Fruit fly (Drosophila melanogaster) whole organism, embryonic: ENCODE data around the gene CHOp24.

Experiments used
- Asciz ChIP-seq: fragments of 200-800 bp; sonication (Bioruptor generic); optimal IDR thresholded peaks from 2 replicates; lab custom pipeline; 2017; ENCODE audit warnings: missing biosample characterization, mild to moderate bottlenecking, missing genetic modification characterization, missing genetic modification reagents
- B-H2 ChIP-seq: fragments of 200-800 bp; sonication (Bioruptor generic); optimal IDR thresholded peaks from 2 replicates; lab custom pipeline; 2018; ENCODE audit warnings: missing biosample characterization, mild to moderate bottlenecking, missing genetic modification characterization
- Blimp-1 ChIP-seq: fragments of 200-800 bp; sonication (Bioruptor generic); optimal IDR thresholded peaks from 3 replicates; lab custom pipeline; 2018; ENCODE audit warnings: missing biosample characterization, missing genetic modification characterization, mild to moderate bottlenecking, moderate library complexity, missing genetic modification reagents
- CG10147 ChIP-seq: fragments of 200-800 bp; sonication (Bioruptor generic); optimal IDR thresholded peaks from 2 replicates; lab custom pipeline; 2019; ENCODE audit warnings: missing biosample characterization, mild to moderate bottlenecking, missing genetic modification characterization, moderate library complexity
- CG1024 ChIP-seq: fragments of 200-800 bp; sonication (Bioruptor generic); IDR thresholded peaks from 2 replicates; pipeline ENCODE4 v1.3.6; 2022; ENCODE audit warnings: missing biosample characterization, missing genetic modification characterization
- CG10979 ChIP-seq: fragments of 200-800 bp; sonication (Bioruptor generic); optimal IDR thresholded peaks from 2 replicates; lab custom pipeline; 2018; ENCODE audit warnings: missing biosample characterization, mild to moderate bottlenecking, missing genetic modification characterization, moderate library complexity
- CG11398 ChIP-seq: fragments of 200-800 bp; sonication (Bioruptor generic); optimal IDR thresholded peaks from 2 replicates; lab custom pipeline; 2016; ENCODE audit warnings: missing biosample characterization, missing genetic modification characterization
- CG1233 ChIP-seq: fragments of 200-800 bp; sonication (Bioruptor generic); optimal IDR thresholded peaks from 4 replicates; lab custom pipeline; 2018; ENCODE audit warnings: missing biosample characterization, mild to moderate bottlenecking, missing genetic modification characterization
- CG12769 ChIP-seq: fragments of 200-800 bp; sonication (Bioruptor generic); optimal IDR thresholded peaks from 2 replicates; lab custom pipeline; 2019; ENCODE audit warnings: missing biosample characterization, mild to moderate bottlenecking, missing genetic modification characterization, moderate library complexity
- CG15696 ChIP-seq: fragments of 200-800 bp; sonication (Bioruptor generic); optimal IDR thresholded peaks from 2 replicates; lab custom pipeline; 2019; ENCODE audit warnings: missing biosample characterization, mild to moderate bottlenecking, missing genetic modification characterization, moderate library complexity
- CG17385 ChIP-seq: fragments of 200-800 bp; sonication (Bioruptor generic); optimal IDR thresholded peaks from 3 replicates; lab custom pipeline; 2018; ENCODE audit warnings: missing biosample characterization, mild to moderate bottlenecking, missing genetic modification characterization
- CG18262 ChIP-seq: fragments of 200-800 bp; optimal IDR thresholded peaks from 3 replicates; lab custom pipeline; 2019; ENCODE audit warnings: missing biosample characterization, mild to moderate bottlenecking, missing genetic modification characterization, moderate library complexity
- CG2202 ChIP-seq: fragments of 200-800 bp; sonication (Bioruptor generic); optimal IDR thresholded peaks from 2 replicates; lab custom pipeline; 2018; ENCODE audit warnings: missing biosample characterization, mild to moderate bottlenecking, missing genetic modification characterization
- CG2875 ChIP-seq: fragments of 200-800 bp; sonication (Bioruptor generic); optimal IDR thresholded peaks from 2 replicates; lab custom pipeline; 2017; ENCODE audit warnings: missing biosample characterization, mild to moderate bottlenecking, missing genetic modification characterization, missing genetic modification reagents
- CG43689 ChIP-seq: fragments of 200-800 bp; sonication (Bioruptor generic); IDR thresholded peaks from 2 replicates; pipeline ENCODE4 v1.3.6; 2022; ENCODE audit warnings: missing biosample characterization, missing genetic modification characterization
- CG6683 ChIP-seq: fragments of 200-800 bp; sonication (Bioruptor generic); optimal IDR thresholded peaks from 2 replicates; lab custom pipeline; 2017; ENCODE audit warnings: missing biosample characterization, mild to moderate bottlenecking, missing genetic modification characterization, missing genetic modification reagents
- CG7786 ChIP-seq: fragments of 200-800 bp; sonication (Bioruptor generic); optimal IDR thresholded peaks from 2 replicates; lab custom pipeline; 2016; ENCODE audit warnings: missing biosample characterization, missing genetic modification characterization
- CG7963 ChIP-seq: fragments of 200-800 bp; sonication (Bioruptor generic); IDR thresholded peaks from 3 replicates; pipeline ENCODE4 v1.3.6; 2022; ENCODE audit warnings: missing biosample characterization, missing genetic modification characterization; ENCODE audit not compliant: partially characterized antibody
- CG8089 ChIP-seq: fragments of 200-800 bp; sonication (Bioruptor generic); optimal IDR thresholded peaks from 3 replicates; lab custom pipeline; 2016; ENCODE audit warnings: missing biosample characterization, missing genetic modification characterization
- CG8478 ChIP-seq: fragments of >200 bp; optimal IDR thresholded peaks from 2 replicates; lab custom pipeline; 2018
- CG9609 ChIP-seq: fragments of 200-800 bp; sonication (Bioruptor generic); optimal IDR thresholded peaks from 3 replicates; lab custom pipeline; 2016; ENCODE audit warnings: missing biosample characterization, missing genetic modification characterization
- CG9817 ChIP-seq: fragments of 200-800 bp; sonication (Bioruptor generic); optimal IDR thresholded peaks from 2 replicates; lab custom pipeline; 2018; ENCODE audit warnings: missing biosample characterization, mild to moderate bottlenecking, missing genetic modification characterization, moderate library complexity
- Camta ChIP-seq: fragments of 200-800 bp; sonication (Bioruptor generic); optimal IDR thresholded peaks from 2 replicates; lab custom pipeline; 2016; ENCODE audit warnings: missing biosample characterization, missing genetic modification characterization
- CoRest ChIP-seq: fragments of 200-800 bp; sonication (Bioruptor generic); optimal IDR thresholded peaks from 3 replicates; lab custom pipeline; 2018; ENCODE audit warnings: missing biosample characterization, mild to moderate bottlenecking, missing genetic modification characterization, moderate library complexity
- Doc3 ChIP-seq: fragments of 200-800 bp; sonication (Bioruptor generic); IDR thresholded peaks from 3 replicates; pipeline ENCODE4 v1.3.6; 2022; ENCODE audit warnings: missing biosample characterization, missing genetic modification characterization; ENCODE audit not compliant: partially characterized antibody
- HLH4C ChIP-seq: fragments of 200-800 bp; sonication (Bioruptor generic); IDR thresholded peaks from 3 replicates; pipeline ENCODE4 v1.3.6; 2022; ENCODE audit warnings: missing biosample characterization, missing genetic modification characterization; ENCODE audit not compliant: partially characterized antibody
- HLH54F ChIP-seq: fragments of 200-800 bp; sonication (Bioruptor generic); optimal IDR thresholded peaks from 3 replicates; lab custom pipeline; 2016; ENCODE audit warnings: missing biosample characterization, missing genetic modification characterization
- MBD-R2 ChIP-seq: fragments of 200-800 bp; sonication (Bioruptor generic); IDR thresholded peaks from 2 replicates; pipeline ENCODE4 v1.3.6; 2022; ENCODE audit warnings: missing biosample characterization, missing genetic modification characterization
- Trl ChIP-seq, 3 experiments: fragments of >200 bp in 2 of 3; fragments of 200-800 bp in 1 of 3; sonication (Bioruptor generic) in 1 of 3; optimal IDR thresholded peaks; 2 replicates in 1 of 3; 3 replicates in 2 of 3; lab custom pipeline; 2016 to 2017; ENCODE audit warnings: missing biosample characterization in 1 of 3, missing genetic modification characterization in 1 of 3
- abd-A ChIP-seq: fragments of 200-800 bp; sonication (Bioruptor generic); optimal IDR thresholded peaks from 3 replicates; lab custom pipeline; 2019; ENCODE audit warnings: missing biosample characterization, mild to moderate bottlenecking, missing genetic modification characterization, moderate library complexity
- ac ChIP-seq: fragments of 200-800 bp; sonication (Bioruptor generic); optimal IDR thresholded peaks from 3 replicates; lab custom pipeline; 2017; ENCODE audit warnings: missing biosample characterization, mild to moderate bottlenecking, missing genetic modification characterization
- amos ChIP-seq: fragments of 200-800 bp; sonication (Bioruptor generic); IDR thresholded peaks from 2 replicates; pipeline ENCODE4 v1.3.6; 2022; ENCODE audit warnings: missing biosample characterization, missing genetic modification characterization; ENCODE audit not compliant: partially characterized antibody
- bsh ChIP-seq, 2 experiments: fragments of 200-800 bp; sonication (Bioruptor generic); optimal IDR thresholded peaks; 2 replicates each; lab custom pipeline; 2017 to 2018; ENCODE audit warnings: mild to moderate bottlenecking in 2 of 2, missing biosample characterization in 2 of 2, missing genetic modification characterization in 2 of 2, moderate library complexity in 1 of 2
- cato ChIP-seq: fragments of 200-800 bp; sonication (Bioruptor generic); optimal IDR thresholded peaks from 2 replicates; lab custom pipeline; 2016; ENCODE audit warnings: missing biosample characterization, missing genetic modification characterization, borderline replicate concordance
- crc ChIP-seq: fragments of 200-800 bp; sonication (Bioruptor generic); optimal IDR thresholded peaks from 2 replicates; lab custom pipeline; 2016; ENCODE audit warnings: missing biosample characterization, missing genetic modification characterization
- crol ChIP-seq: fragments of 200-800 bp; sonication (Bioruptor generic); IDR thresholded peaks from 2 replicates; pipeline ENCODE4 v1.3.6; 2022; ENCODE audit warnings: missing biosample characterization, missing genetic modification characterization
- dati ChIP-seq: fragments of 200-800 bp; sonication (Bioruptor generic); IDR thresholded peaks from 2 replicates; pipeline ENCODE4 v1.3.6; 2022; ENCODE audit warnings: missing biosample characterization, missing genetic modification characterization
- ems ChIP-seq: fragments of 200-800 bp; sonication (Bioruptor generic); optimal IDR thresholded peaks from 3 replicates; lab custom pipeline; 2016; ENCODE audit warnings: missing biosample characterization, missing genetic modification characterization
- gce ChIP-seq: fragments of 200-800 bp; sonication (Bioruptor generic); IDR thresholded peaks from 3 replicates; pipeline ENCODE4 v1.3.6; 2022; ENCODE audit warnings: missing biosample characterization, missing genetic modification characterization
- grau ChIP-seq: fragments of 200-800 bp; optimal IDR thresholded peaks from 3 replicates; lab custom pipeline; 2019; ENCODE audit warnings: missing biosample characterization, mild to moderate bottlenecking, missing genetic modification characterization, moderate library complexity
- inv ChIP-seq: fragments of 200-800 bp; sonication (Bioruptor generic); IDR thresholded peaks from 2 replicates; pipeline ENCODE4 v1.3.6; 2022; ENCODE audit warnings: missing biosample characterization, missing genetic modification characterization; ENCODE audit not compliant: partially characterized antibody
- knrl ChIP-seq: fragments of 200-800 bp; sonication (Bioruptor generic); IDR thresholded peaks from 3 replicates; pipeline ENCODE4 v1.3.6; 2022; ENCODE audit warnings: missing biosample characterization, missing genetic modification characterization; ENCODE audit not compliant: partially characterized antibody
- mirr ChIP-seq: fragments of 200-800 bp; sonication (Bioruptor generic); optimal IDR thresholded peaks from 3 replicates; lab custom pipeline; 2018; ENCODE audit warnings: missing biosample characterization, mild to moderate bottlenecking, missing genetic modification characterization
- prd ChIP-seq, 3 experiments: fragments of >200 bp in 2 of 3; fragments of 200-800 bp in 1 of 3; sonication (Bioruptor generic) in 1 of 3; optimal IDR thresholded peaks in 2 of 3; IDR thresholded peaks in 1 of 3; 2 replicates in 2 of 3; 3 replicates in 1 of 3; pipeline versions ENCODE4 v1.3.6 to Lab custom; 2017 to 2022; ENCODE audit warnings: missing biosample characterization in 1 of 3, missing genetic modification characterization in 1 of 3
- seq ChIP-seq: fragments of 200-800 bp; sonication (Bioruptor generic); IDR thresholded peaks from 2 replicates; pipeline ENCODE4 v1.3.6; 2022; ENCODE audit warnings: missing biosample characterization, missing genetic modification characterization
- ttk ChIP-seq: fragments of 200-800 bp; sonication (Bioruptor generic); IDR thresholded peaks from 2 replicates; pipeline ENCODE4 v2.1.2; 2022; ENCODE audit warnings: missing biosample characterization, missing genetic modification characterization
- vnd ChIP-seq: fragments of 200-800 bp; sonication (Bioruptor generic); IDR thresholded peaks from 3 replicates; pipeline ENCODE4 v1.3.6; 2022; ENCODE audit warnings: missing biosample characterization, missing genetic modification characterization; ENCODE audit not compliant: partially characterized antibody
- wek ChIP-seq: fragments of 200-800 bp; sonication (Bioruptor generic); optimal IDR thresholded peaks from 3 replicates; lab custom pipeline; 2018; ENCODE audit warnings: missing biosample characterization, mild to moderate bottlenecking, missing genetic modification characterization, moderate library complexity
- zfh2 ChIP-seq: fragments of 200-800 bp; sonication (Bioruptor generic); optimal IDR thresholded peaks from 2 replicates; lab custom pipeline; 2016; ENCODE audit warnings: missing biosample characterization, missing genetic modification characterization

The CHOp24 gene

DNA sequence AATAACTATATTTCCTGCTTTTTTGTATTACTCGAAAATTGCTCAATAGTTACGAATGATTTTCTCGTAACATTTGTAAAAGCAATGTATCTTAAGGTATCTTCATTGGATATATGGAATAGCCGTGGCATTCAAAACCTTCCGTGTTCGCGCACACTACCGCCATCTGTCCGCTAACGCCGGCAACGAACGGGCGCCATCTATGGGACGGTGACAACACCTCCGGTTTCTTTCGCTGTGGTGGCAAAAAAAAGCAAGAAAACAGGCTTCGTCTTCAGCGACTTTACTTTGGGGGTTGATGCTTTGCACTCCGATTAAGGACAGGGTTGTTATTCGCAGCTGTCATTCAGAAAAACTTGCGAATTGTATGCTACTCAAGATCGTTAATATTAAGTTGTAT, 33.6 kb upstream of the CHOp24 start (continued):
- peak; percentile 3 for TF ChIP-seq crc (GFP tag; lab: Kevin White, UChicago)
- no peak for TF ChIP-seq vnd
- TF ChIP-seq Trl (optimal IDR thresholded peaks at IDR 0.05; lab: Kevin White, UChicago): no peak
- TF ChIP-seq Trl (GFP tag; optimal IDR thresholded peaks at IDR 0.05; lab: Kevin White, UChicago): peak; percentile 73
- TF ChIP-seq crol: no peak
- TF ChIP-seq CG7786 (GFP tag; lab: Kevin White, UChicago): no peak
- TF ChIP-seq CG9609 (GFP tag; lab: Kevin White, UChicago): peak; percentile 55
- TF ChIP-seq bsh (GFP tag; optimal IDR thresholded peaks at IDR 0.05; lab: Kevin White, UChicago): peak; percentile 11 to 67
- TF ChIP-seq Camta (GFP tag; lab: Kevin White, UChicago): peak; percentile 42
- no peak for TF ChIP-seq CG6683 (GFP tag; lab: Kevin White, UChicago)
- 0 out of 2 replicates have a peak, but pooled peaks have one; percentile 23 for TF ChIP-seq CG43689 (GFP tag; lab: Robert Waterston, UW)
- peak; percentile 46 for TF ChIP-seq CG18262 (tag; lab: Kevin White, UChicago)
- peak; percentile 77 for TF ChIP-seq CG2875
- no peak for TF ChIP-seq prd (optimal IDR thresholded peaks at IDR 0.05; lab: Kevin White, UChicago)
- peak; percentile 72; the same call in 2 of the 3 replicates for TF ChIP-seq prd (GFP tag; IDR thresholded peaks at IDR 0.05; lab: Robert Waterston, UW)
- TF ChIP-seq abd-A (tag; lab: Kevin White, UChicago): no peak
- TF ChIP-seq CG11398 (GFP tag; lab: Kevin White, UChicago): no peak
- peak; percentile 53 for TF ChIP-seq grau (tag; lab: Kevin White, UChicago)
- TF ChIP-seq HLH4C (GFP tag; lab: Robert Waterston, UW): no peak
- peak; percentile 45; the same call in 1 of the 3 replicates for TF ChIP-seq gce
- TF ChIP-seq ac (GFP tag; lab: Kevin White, UChicago): peak; percentile 62
- no peak for TF ChIP-seq CG7963 (GFP tag; lab: Robert Waterston, UW)
- TF ChIP-seq ems: no peak
- peak; percentile 44 for TF ChIP-seq CG9817
- TF ChIP-seq CG17385 (GFP tag; lab: Kevin White, UChicago): peak; percentile 59
- TF ChIP-seq Doc3 (GFP tag; lab: Robert Waterston, UW): no peak
- TF ChIP-seq wek (GFP tag; lab: Kevin White, UChicago): peak; percentile 77
- no peak for TF ChIP-seq B-H2
- TF ChIP-seq mirr: peak; percentile 19
- peak; percentile 55; the same call in 1 of the 2 replicates for TF ChIP-seq CG1024
- no peak for TF ChIP-seq HLH54F
- TF ChIP-seq zfh2 (GFP tag; lab: Kevin White, UChicago): no peak
- no peak for TF ChIP-seq CG8478 (lab: Kevin White, UChicago)
- TF ChIP-seq Blimp-1 (GFP tag; lab: Kevin White, UChicago): peak; percentile 14
- no peak for TF ChIP-seq MBD-R2
- peak; percentile 46 for TF ChIP-seq CG10979 (tag; lab: Kevin White, UChicago)
- no peak for TF ChIP-seq amos
- no peak for TF ChIP-seq dati (GFP tag; lab: Robert Waterston, UW)
- peak; percentile 28; the same call in 1 of the 2 replicates for TF ChIP-seq ttk (GFP tag; lab: Robert Waterston, UW)
- peak; percentile 17 for TF ChIP-seq Asciz
- TF ChIP-seq knrl (GFP tag; lab: Robert Waterston, UW): no peak
- no peak for TF ChIP-seq cato (GFP tag; lab: Kevin White, UChicago)
- TF ChIP-seq CG1233 (GFP tag; lab: Kevin White, UChicago): peak; percentile 40
- TF ChIP-seq CG12769 (tag; lab: Kevin White, UChicago): no peak
- peak; percentile 53 for TF ChIP-seq CG2202 (tag; lab: Kevin White, UChicago)
- TF ChIP-seq CG10147 (GFP tag; lab: Kevin White, UChicago): no peak
- no peak for TF ChIP-seq inv (GFP tag; lab: Robert Waterston, UW)
- peak; percentile 45 for TF ChIP-seq CG15696 (tag; lab: Kevin White, UChicago)
- peak; percentile 80 for TF ChIP-seq seq
- TF ChIP-seq CoRest (tag; lab: Kevin White, UChicago): peak; percentile 58
- TF ChIP-seq CG8089 (GFP tag; lab: Kevin White, UChicago): peak; percentile 72
